Fruit fly (Drosophila melanogaster) whole organism, embryonic: ENCODE results near the gene CG32625.

ENCODE experiments used
- ATbp ChIP-seq: fragments of 200-800 bp; sonication (Bioruptor generic); optimal IDR thresholded peaks from 2 replicates; lab custom pipeline; 2017; ENCODE audit warnings: missing biosample characterization, mild to moderate bottlenecking, missing genetic modification characterization, missing genetic modification reagents
- Bgb ChIP-seq: fragments of 200-800 bp; sonication (Bioruptor generic); IDR thresholded peaks from 2 replicates; pipeline ENCODE4 v1.3.6; 2022; ENCODE audit warnings: missing biosample characterization, missing genetic modification characterization; ENCODE audit not compliant: partially characterized antibody
- C15 ChIP-seq: fragments of 200-800 bp; sonication (Bioruptor generic); IDR thresholded peaks from 3 replicates; pipeline ENCODE4 v1.3.6; 2022; ENCODE audit warnings: missing biosample characterization, missing genetic modification characterization
- CG10543 ChIP-seq: fragments of 200-800 bp; sonication (Bioruptor generic); optimal IDR thresholded peaks from 3 replicates; lab custom pipeline; 2017; ENCODE audit warnings: missing biosample characterization, mild to moderate bottlenecking, missing genetic modification characterization, moderate library complexity
- CG11247 ChIP-seq: fragments of 200-800 bp; sonication (Bioruptor generic); IDR thresholded peaks from 2 replicates; pipeline ENCODE4 v1.3.6; 2022; ENCODE audit warnings: missing biosample characterization, missing genetic modification characterization
- CG12104 ChIP-seq: fragments of 200-800 bp; sonication (Bioruptor generic); optimal IDR thresholded peaks from 3 replicates; lab custom pipeline; 2016; ENCODE audit warnings: missing biosample characterization, missing genetic modification characterization
- CG12659 ChIP-seq: fragments of 200-800 bp; sonication (Bioruptor generic); optimal IDR thresholded peaks from 3 replicates; lab custom pipeline; 2017; ENCODE audit warnings: mild to moderate bottlenecking, missing biosample characterization, missing genetic modification reagents, missing genetic modification characterization
- CG14050 ChIP-seq: fragments of 200-800 bp; sonication (Bioruptor generic); IDR thresholded peaks from 3 replicates; pipeline ENCODE4 v1.3.6; 2022; ENCODE audit warnings: missing biosample characterization, missing genetic modification characterization
- CG14667 ChIP-seq: fragments of 200-800 bp; sonication (Bioruptor generic); IDR thresholded peaks from 2 replicates; pipeline ENCODE4 v1.3.6; 2022; ENCODE audit warnings: missing biosample characterization, missing genetic modification characterization
- CG14710 ChIP-seq: fragments of 200-800 bp; sonication (Bioruptor generic); optimal IDR thresholded peaks from 3 replicates; lab custom pipeline; 2019; ENCODE audit warnings: missing biosample characterization, mild to moderate bottlenecking, missing genetic modification characterization, moderate library complexity
- CG2199 ChIP-seq: fragments of 200-800 bp; sonication (Bioruptor generic); IDR thresholded peaks from 3 replicates; pipeline ENCODE4 v1.3.6; 2022; ENCODE audit warnings: missing biosample characterization, missing genetic modification characterization
- CG30020 ChIP-seq: fragments of 200-800 bp; optimal IDR thresholded peaks from 2 replicates; lab custom pipeline; 2019; ENCODE audit warnings: missing biosample characterization, mild to moderate bottlenecking, missing genetic modification characterization, moderate library complexity
- CG30403 ChIP-seq: fragments of 200-800 bp; sonication (Bioruptor generic); optimal IDR thresholded peaks from 3 replicates; lab custom pipeline; 2016; ENCODE audit warnings: missing biosample characterization, missing genetic modification characterization
- CG3163 ChIP-seq: fragments of 200-800 bp; sonication (Bioruptor generic); optimal IDR thresholded peaks from 3 replicates; lab custom pipeline; 2016; ENCODE audit warnings: missing biosample characterization, missing genetic modification characterization
- CG34422 ChIP-seq: fragments of 200-800 bp; sonication (Bioruptor generic); IDR thresholded peaks from 3 replicates; pipeline ENCODE4 v1.3.6; 2022; ENCODE audit warnings: missing biosample characterization, missing genetic modification characterization
- CG3995 ChIP-seq: fragments of 200-800 bp; sonication (Bioruptor generic); optimal IDR thresholded peaks from 3 replicates; lab custom pipeline; 2016; ENCODE audit warnings: missing biosample characterization, missing genetic modification characterization
- CG5953 ChIP-seq: fragments of 200-800 bp; sonication (Bioruptor generic); IDR thresholded peaks from 2 replicates; pipeline ENCODE4 v1.3.6; 2022; ENCODE audit warnings: missing biosample characterization, missing genetic modification characterization
- CG6175 ChIP-seq: fragments of 200-800 bp; sonication (Bioruptor generic); IDR thresholded peaks from 3 replicates; pipeline ENCODE4 v1.3.6; 2022; ENCODE audit warnings: missing biosample characterization, missing genetic modification characterization
- CG7963 ChIP-seq: fragments of 200-800 bp; sonication (Bioruptor generic); IDR thresholded peaks from 3 replicates; pipeline ENCODE4 v1.3.6; 2022; ENCODE audit warnings: missing biosample characterization, missing genetic modification characterization; ENCODE audit not compliant: partially characterized antibody
- CTCF ChIP-seq: fragments of 200-800 bp; sonication (Bioruptor generic); optimal IDR thresholded peaks from 2 replicates; lab custom pipeline; 2017; ENCODE audit warnings: missing biosample characterization, mild to moderate bottlenecking, missing genetic modification characterization, moderate library complexity
- CoRest ChIP-seq: fragments of 200-800 bp; sonication (Bioruptor generic); optimal IDR thresholded peaks from 3 replicates; lab custom pipeline; 2018; ENCODE audit warnings: missing biosample characterization, mild to moderate bottlenecking, missing genetic modification characterization, moderate library complexity
- CrebB ChIP-seq: fragments of 200-800 bp; sonication (Bioruptor generic); optimal IDR thresholded peaks from 3 replicates; lab custom pipeline; 2018; ENCODE audit warnings: missing biosample characterization, mild to moderate bottlenecking, missing genetic modification characterization
- Doc3 ChIP-seq: fragments of 200-800 bp; sonication (Bioruptor generic); IDR thresholded peaks from 3 replicates; pipeline ENCODE4 v1.3.6; 2022; ENCODE audit warnings: missing biosample characterization, missing genetic modification characterization; ENCODE audit not compliant: partially characterized antibody
- HLH3B ChIP-seq: fragments of 200-800 bp; sonication (Bioruptor generic); IDR thresholded peaks from 2 replicates; pipeline ENCODE4 v1.3.6; 2022; ENCODE audit warnings: missing biosample characterization, missing genetic modification characterization
- Hr3 ChIP-seq: fragments of 200-800 bp; sonication (Bioruptor generic); optimal IDR thresholded peaks from 3 replicates; lab custom pipeline; 2016; ENCODE audit warnings: missing biosample characterization, missing genetic modification characterization
- Hr78 ChIP-seq, 2 experiments: fragments of 200-800 bp in 1 of 2; fragments of >200 bp in 1 of 2; sonication (Bioruptor generic) in 1 of 2; optimal IDR thresholded peaks; 2 replicates each; lab custom pipeline; 2017 to 2019; ENCODE audit warnings: missing biosample characterization in 2 of 2, missing genetic modification characterization in 2 of 2, mild to moderate bottlenecking in 1 of 2, moderate library complexity in 1 of 2
- Myb ChIP-seq: fragments of 200-800 bp; sonication (Bioruptor generic); optimal IDR thresholded peaks from 2 replicates; lab custom pipeline; 2016; ENCODE audit warnings: missing biosample characterization, missing genetic modification characterization
- Sry-β ChIP-seq: fragments of 200-800 bp; sonication (Bioruptor generic); optimal IDR thresholded peaks from 2 replicates; lab custom pipeline; 2018; ENCODE audit warnings: missing biosample characterization, mild to moderate bottlenecking, missing genetic modification characterization, moderate library complexity
- bab2 ChIP-seq: fragments of 200-800 bp; sonication (Bioruptor generic); optimal IDR thresholded peaks from 2 replicates; lab custom pipeline; 2016; ENCODE audit warnings: missing biosample characterization, missing genetic modification characterization
- bcd ChIP-seq: fragments of 200-800 bp; sonication (Bioruptor generic); optimal IDR thresholded peaks from 2 replicates; lab custom pipeline; 2017; ENCODE audit warnings: missing biosample characterization, mild to moderate bottlenecking, missing genetic modification characterization
- btn ChIP-seq: fragments of 200-800 bp; sonication (Bioruptor generic); optimal IDR thresholded peaks from 2 replicates; lab custom pipeline; 2016; ENCODE audit warnings: missing biosample characterization, missing genetic modification characterization
- cg ChIP-seq: fragments of 200-800 bp; sonication (Bioruptor generic); optimal IDR thresholded peaks from 3 replicates; lab custom pipeline; 2019; ENCODE audit warnings: missing biosample characterization, mild to moderate bottlenecking, missing genetic modification characterization, moderate library complexity
- chm ChIP-seq: fragments of 200-800 bp; sonication (Bioruptor generic); IDR thresholded peaks from 2 replicates; pipeline ENCODE4 v1.3.6; 2022; ENCODE audit warnings: missing biosample characterization, missing genetic modification characterization
- corto ChIP-seq: fragments of 200-800 bp; sonication (Bioruptor generic); optimal IDR thresholded peaks from 2 replicates; lab custom pipeline; 2016; ENCODE audit warnings: missing biosample characterization, mild to moderate bottlenecking, missing genetic modification characterization, moderate library complexity
- crol ChIP-seq: fragments of 200-800 bp; sonication (Bioruptor generic); IDR thresholded peaks from 2 replicates; pipeline ENCODE4 v1.3.6; 2022; ENCODE audit warnings: missing biosample characterization, missing genetic modification characterization
- crp ChIP-seq, 2 experiments: fragments of 200-800 bp; sonication (Bioruptor generic); optimal IDR thresholded peaks; 2 replicates in 1 of 2; 3 replicates in 1 of 2; lab custom pipeline; 2017; ENCODE audit warnings: missing biosample characterization in 2 of 2, missing genetic modification characterization in 2 of 2, mild to moderate bottlenecking in 1 of 2, moderate library complexity in 1 of 2
- danr ChIP-seq: fragments of 200-800 bp; sonication (Bioruptor generic); IDR thresholded peaks from 2 replicates; pipeline ENCODE4 v1.3.6; 2022; ENCODE audit warnings: missing biosample characterization, missing genetic modification characterization
- fru ChIP-seq: fragments of >200 bp; optimal IDR thresholded peaks from 2 replicates; lab custom pipeline; 2017
- h ChIP-seq: fragments of >200 bp; optimal IDR thresholded peaks from 2 replicates; lab custom pipeline; 2017
- hb ChIP-seq: fragments of 200-800 bp; sonication (Bioruptor generic); IDR thresholded peaks from 3 replicates; pipeline ENCODE4 v1.3.6; 2022; ENCODE audit warnings: missing biosample characterization, missing genetic modification characterization; ENCODE audit not compliant: partially characterized antibody
- inv ChIP-seq: fragments of 200-800 bp; sonication (Bioruptor generic); IDR thresholded peaks from 2 replicates; pipeline ENCODE4 v1.3.6; 2022; ENCODE audit warnings: missing biosample characterization, missing genetic modification characterization; ENCODE audit not compliant: partially characterized antibody
- nerfin-1 ChIP-seq: fragments of 200-800 bp; sonication (Bioruptor generic); optimal IDR thresholded peaks from 3 replicates; lab custom pipeline; 2019; ENCODE audit warnings: missing biosample characterization, mild to moderate bottlenecking, missing genetic modification characterization, moderate library complexity
- odd ChIP-seq: fragments of 200-800 bp; sonication (Bioruptor generic); optimal IDR thresholded peaks from 2 replicates; lab custom pipeline; 2017; ENCODE audit warnings: missing biosample characterization, mild to moderate bottlenecking, missing genetic modification characterization
- psq ChIP-seq: fragments of 200-800 bp; sonication (Bioruptor generic); optimal IDR thresholded peaks from 2 replicates; lab custom pipeline; 2017; ENCODE audit warnings: missing biosample characterization, missing genetic modification characterization
- sd ChIP-seq: fragments of 200-800 bp; sonication (Bioruptor generic); optimal IDR thresholded peaks from 3 replicates; lab custom pipeline; 2018; ENCODE audit warnings: missing biosample characterization, mild to moderate bottlenecking, missing genetic modification characterization, moderate library complexity
- sim ChIP-seq: fragments of 200-800 bp; sonication (Bioruptor generic); IDR thresholded peaks from 2 replicates; pipeline ENCODE4 v1.3.6; 2022; ENCODE audit warnings: missing biosample characterization, missing genetic modification characterization
- sqz ChIP-seq: fragments of 200-800 bp; sonication (Bioruptor generic); optimal IDR thresholded peaks from 3 replicates; lab custom pipeline; 2018; ENCODE audit warnings: missing biosample characterization, mild to moderate bottlenecking, missing genetic modification characterization
- stwl ChIP-seq: fragments of 200-800 bp; sonication (Bioruptor generic); optimal IDR thresholded peaks from 3 replicates; lab custom pipeline; 2018; ENCODE audit warnings: missing biosample characterization, mild to moderate bottlenecking, missing genetic modification characterization, moderate library complexity
- tin ChIP-seq: fragments of 200-800 bp; sonication (Bioruptor generic); optimal IDR thresholded peaks from 3 replicates; lab custom pipeline; 2016; ENCODE audit warnings: missing biosample characterization, missing genetic modification characterization
- tio ChIP-seq: fragments of 200-800 bp; sonication (Bioruptor generic); optimal IDR thresholded peaks from 2 replicates; lab custom pipeline; 2017; ENCODE audit warnings: missing biosample characterization, missing genetic modification characterization, inconsistent platforms
- trh ChIP-seq: fragments of 200-800 bp; sonication (Bioruptor generic); optimal IDR thresholded peaks from 2 replicates; lab custom pipeline; 2016; ENCODE audit warnings: missing biosample characterization, missing genetic modification characterization
- twi ChIP-seq: fragments of 200-800 bp; optimal IDR thresholded peaks from 2 replicates; lab custom pipeline; 2019; ENCODE audit warnings: missing biosample characterization, mild to moderate bottlenecking, missing genetic modification characterization, moderate library complexity
- zfh2 ChIP-seq: fragments of 200-800 bp; sonication (Bioruptor generic); optimal IDR thresholded peaks from 2 replicates; lab custom pipeline; 2016; ENCODE audit warnings: missing biosample characterization, missing genetic modification characterization

The CG32625 gene

DNA sequence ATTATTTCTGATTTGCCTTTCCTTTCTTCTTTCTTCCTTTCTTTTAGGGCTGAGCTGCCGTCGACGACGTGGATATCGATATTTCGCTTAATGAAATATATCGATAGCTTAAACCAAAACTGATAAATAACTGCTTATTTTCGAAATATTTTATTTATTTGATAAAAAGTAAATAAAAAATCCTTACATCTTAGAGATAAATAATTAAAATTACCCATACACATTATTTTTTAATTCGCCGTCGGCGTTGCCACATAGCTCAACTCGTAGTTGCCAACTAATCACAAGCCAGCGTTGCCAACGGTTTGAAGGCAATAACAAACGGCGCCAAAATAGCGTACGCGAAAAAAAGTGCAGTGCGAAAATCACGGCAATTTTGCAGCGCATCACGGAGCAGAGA is 34.7 kb downstream of the CG32625 start, which contains the start of the genes Mrgn1 and mus101 (continued):
- TF ChIP-seq cg (GFP tag; lab: Kevin White, UChicago) (peak; percentile 30), CG7963 (GFP tag; lab: Robert Waterston, UW) (0 out of 3 replicates have a peak, but pooled peaks have one; percentile 50), CG5953 (GFP tag; lab: Robert Waterston, UW) (no peak), Bgb (GFP tag; lab: Robert Waterston, UW) (peak; percentile 70), nerfin-1 (tag; lab: Kevin White, UChicago) (no peak), chm (no peak), CG11247 (no peak), stwl (tag; lab: Kevin White, UChicago) (peak; percentile 56), CG2199 (GFP tag; lab: Robert Waterston, UW) (no peak), crp (GFP tag; optimal IDR thresholded peaks at IDR 0.05; lab: Kevin White, UChicago) (no peak), sim (GFP tag; lab: Robert Waterston, UW) (no peak), CG3163 (GFP tag; lab: Kevin White, UChicago) (no peak), twi (tag; lab: Kevin White, UChicago) (no peak), trh (no peak), Hr78 (GFP tag; optimal IDR thresholded peaks at IDR 0.05; lab: Kevin White, UChicago) (no peak), sqz (GFP tag; lab: Kevin White, UChicago) (no peak), CG14050 (GFP tag; lab: Robert Waterston, UW) (no peak), Doc3 (GFP tag; lab: Robert Waterston, UW) (peak; percentile 74), CG3995 (GFP tag; lab: Kevin White, UChicago) (peak; percentile 59), Hr3 (GFP tag; lab: Kevin White, UChicago) (no peak), sd (tag; lab: Kevin White, UChicago) (no peak), CG14667 (GFP tag; lab: Robert Waterston, UW) (no peak), CG12104 (GFP tag; lab: Kevin White, UChicago) (no peak), tin (GFP tag; lab: Kevin White, UChicago) (no peak), h (lab: Kevin White, UChicago) (no peak), CG30020 (tag; lab: Kevin White, UChicago) (no peak), CG30403 (GFP tag; lab: Kevin White, UChicago) (no peak), corto (GFP tag; lab: Kevin White, UChicago) (no peak), CTCF (GFP tag; lab: Kevin White, UChicago) (peak; percentile 27), CG6175 (GFP tag; lab: Robert Waterston, UW) (no peak), btn (GFP tag; lab: Kevin White, UChicago) (no peak), ATbp (GFP tag; lab: Kevin White, UChicago) (no peak), bcd (no peak), CG10543 (GFP tag; lab: Kevin White, UChicago) (no peak), CrebB (tag; lab: Kevin White, UChicago) (no peak), danr (GFP tag; lab: Robert Waterston, UW) (no peak), fru (lab: Kevin White, UChicago) (no peak), HLH3B (GFP tag; lab: Robert Waterston, UW) (no peak), crol (GFP tag; lab: Robert Waterston, UW) (no peak), Sry-β (no peak), psq (GFP tag; lab: Kevin White, UChicago) (peak; percentile 58)

DNA sequence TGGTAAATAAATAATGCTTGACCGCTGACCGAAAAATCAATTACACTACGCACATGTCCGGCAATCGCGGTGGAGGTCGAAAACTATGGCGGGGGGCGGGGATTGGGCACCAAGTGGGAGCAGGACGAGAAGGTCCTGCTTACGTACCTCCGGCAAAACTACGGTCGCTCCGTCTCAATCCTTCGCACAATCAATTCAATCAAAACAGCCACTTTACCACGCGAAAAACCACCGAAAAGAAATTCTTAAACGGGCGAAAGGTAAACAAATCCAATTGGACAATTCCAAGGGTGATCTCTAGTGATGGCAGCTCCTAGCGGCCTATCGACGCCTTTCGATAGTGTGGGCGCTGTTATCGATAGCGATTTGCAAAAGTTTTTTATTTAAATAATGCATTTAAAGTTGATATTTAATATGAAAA is 38.6 kb downstream of the CG32625 start, which contains the start of gene Nadsyn:
Gene Nadsyn, minus strand, starts transcription at position 304 of the 421 bp plus-strand sequence.
- TF ChIP-seq hb (GFP tag; lab: Robert Waterston, UW) (peak; percentile 74; the same call in 2 of the 3 replicates), CG14710 (tag; lab: Kevin White, UChicago) (peak; percentile 34), inv (GFP tag; lab: Robert Waterston, UW) (peak; percentile 70), odd (GFP tag; lab: Kevin White, UChicago) (no peak), CG3995 (GFP tag; lab: Kevin White, UChicago) (peak; percentile 73), CG34422 (0 out of 3 replicates have a peak, but pooled peaks have one; percentile 31), CoRest (tag; lab: Kevin White, UChicago) (no peak), Myb (GFP tag; lab: Kevin White, UChicago) (no peak), zfh2 (GFP tag; lab: Kevin White, UChicago) (no peak), C15 (GFP tag; lab: Robert Waterston, UW) (no peak), bab2 (no peak), tio (GFP tag; lab: Kevin White, UChicago) (no peak), crol (GFP tag; lab: Robert Waterston, UW) (peak; percentile 77), CG12659 (GFP tag; lab: Kevin White, UChicago) (peak; percentile 49)
